Fruit fly (Drosophila melanogaster): ENCODE data around the gene CG4709.

DNA sequence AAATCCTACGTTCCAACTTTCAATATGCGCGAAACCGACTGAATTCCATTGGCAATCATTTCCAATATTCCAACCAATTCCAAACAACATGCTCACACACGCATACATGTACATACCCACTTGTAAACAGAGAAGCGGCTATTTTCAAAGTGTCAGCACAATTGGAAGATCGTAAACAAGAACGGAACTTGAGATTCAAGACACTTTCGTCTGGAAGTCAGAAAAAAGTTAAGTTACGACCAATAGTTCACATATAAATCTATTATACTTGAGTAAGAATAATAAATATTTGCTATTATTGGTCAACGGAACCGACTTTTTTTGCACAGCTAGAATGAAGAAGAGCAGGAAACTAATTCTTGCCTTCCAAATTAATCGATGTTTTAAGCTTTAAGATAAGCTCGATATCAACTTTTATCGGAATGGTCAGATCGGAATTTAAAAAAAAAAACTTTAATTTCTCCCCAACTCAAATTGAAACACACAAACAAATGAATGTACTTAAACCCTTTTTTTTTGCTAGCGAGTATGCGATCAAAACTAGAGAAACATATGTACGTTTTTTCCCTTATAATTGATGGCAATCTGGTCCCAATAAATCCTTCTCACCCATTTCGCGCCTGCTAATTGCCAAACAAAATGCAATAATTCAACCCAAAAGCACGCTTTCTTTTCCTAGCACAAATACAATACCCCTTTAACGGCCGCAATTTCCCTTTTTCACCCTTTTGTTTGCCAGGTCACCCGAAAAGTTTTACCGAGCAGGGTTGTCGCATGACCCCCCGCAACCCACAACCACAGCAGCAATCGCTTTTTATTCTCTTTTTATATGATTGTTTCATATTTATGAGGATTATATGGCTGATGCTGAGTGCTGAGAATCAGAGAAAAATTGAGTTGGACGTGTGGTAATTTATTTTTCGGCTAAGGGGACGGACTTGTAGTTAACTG lies 48.6 kb downstream of the CG4709 start, which contains the start of the genes CG31875 and SoYb:
- TF ChIP-seq Dll (optimal IDR thresholded peaks at IDR 0.05) (no peak), EcR (GFP tag; optimal IDR thresholded peaks at IDR 0.05) (no peak), psq (optimal IDR thresholded peaks at IDR 0.05) (no peak), usp (GFP tag; optimal IDR thresholded peaks at IDR 0.05) (no peak), pan (optimal IDR thresholded peaks at IDR 0.05) (no peak)

Measured in whole organism.